Fruit fly (Drosophila melanogaster): ENCODE measurements around the gene Ndc80.

The Ndc80 gene

dm6 chrX:13634254-13634999 lies 22.6 kb upstream of the Ndc80 start (continued):
- TF ChIP-seq CG6276 (GFP tag; optimal IDR thresholded peaks at IDR 0.05): no peak

dm6 chrX:13633298-13633891 lies 21.5 kb upstream of the Ndc80 start:
- peak; percentile 35 for TF ChIP-seq fkh (GFP tag; optimal IDR thresholded peaks at IDR 0.05)
- no peak for TF ChIP-seq acj6 (GFP tag; optimal IDR thresholded peaks at IDR 0.05)

DNA sequence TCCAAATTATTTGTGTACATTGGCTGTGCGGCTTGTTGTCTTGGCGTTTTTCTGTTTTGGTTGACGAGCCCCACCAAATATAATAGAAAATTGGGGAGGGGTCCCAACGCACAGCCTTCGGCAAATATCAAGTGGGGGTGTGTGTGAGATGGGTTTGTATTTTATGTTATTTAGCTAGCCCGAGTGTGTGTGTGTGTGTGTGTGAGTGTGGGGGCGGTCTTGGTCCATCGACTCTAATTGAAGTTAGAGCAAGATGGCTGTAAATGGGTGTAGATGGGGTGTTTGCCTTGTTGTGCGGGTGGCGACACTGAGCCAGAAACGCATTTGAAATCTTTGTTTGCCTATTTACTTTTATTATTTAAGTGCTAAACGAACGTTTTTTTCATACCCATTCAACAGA lies 20.7 kb upstream of the Ndc80 start:
- no peak for TF ChIP-seq CG3032 (tag; optimal IDR thresholded peaks at IDR 0.05)
- TF ChIP-seq fkh (GFP tag; optimal IDR thresholded peaks at IDR 0.05): peak; percentile 78

- TF ChIP-seq esn (GFP tag; optimal IDR thresholded peaks at IDR 0.05) (peak; percentile 66), achi (GFP tag; optimal IDR thresholded peaks at IDR 0.05) (peak; percentile 47), Hr39 (GFP tag; optimal IDR thresholded peaks at IDR 0.05) (peak; percentile 65), Ets96B (tag; optimal IDR thresholded peaks at IDR 0.05) (no peak), Ets21C (GFP tag; optimal IDR thresholded peaks at IDR 0.05) (peak; percentile 36), Met (GFP tag; optimal IDR thresholded peaks at IDR 0.05) (peak; percentile 51), Eip75B (GFP tag; optimal IDR thresholded peaks at IDR 0.05) (peak; percentile 36), CG32006 (GFP tag; optimal IDR thresholded peaks at IDR 0.05) (peak; percentile 43), CG3032 (tag; optimal IDR thresholded peaks at IDR 0.05) (no peak), spab (GFP tag; optimal IDR thresholded peaks at IDR 0.05) (no peak), svp (GFP tag) (peak; percentile 85), Blimp-1 (GFP tag; optimal IDR thresholded peaks at IDR 0.05) (no peak), CG15336 (GFP tag; IDR thresholded peaks at IDR 0.05) (peak; percentile 49; the same call in 1 of the 2 replicates), Sox102F (GFP tag; optimal IDR thresholded peaks at IDR 0.05) (peak; percentile 40), Eip78C (GFP tag) (peak; percentile 78), ss (GFP tag; optimal IDR thresholded peaks at IDR 0.05) (no peak), salr (GFP tag; optimal IDR thresholded peaks at IDR 0.05) (no peak), dsx (GFP tag; optimal IDR thresholded peaks at IDR 0.05; ENCODE audit: poor library complexity, severe bottlenecking) (no peak), CG6854 (GFP tag; optimal IDR thresholded peaks at IDR 0.05) (no peak), Gug (GFP tag; IDR thresholded peaks at IDR 0.05) (no peak), CG16779 (tag; optimal IDR thresholded peaks at IDR 0.05) (no peak), CG11902 (GFP tag; optimal IDR thresholded peaks at IDR 0.05) (no peak), CG31627 (GFP tag; optimal IDR thresholded peaks at IDR 0.05) (peak; percentile 62), CG6808 (GFP tag; optimal IDR thresholded peaks at IDR 0.05) (no peak), CG11294 (GFP tag; IDR thresholded peaks at IDR 0.05) (no peak), Lpt (GFP tag; optimal IDR thresholded peaks at IDR 0.05) (no peak), fkh (GFP tag; optimal IDR thresholded peaks at IDR 0.05) (no peak), CG10631 (GFP tag; optimal IDR thresholded peaks at IDR 0.05) (peak; percentile 21), cyc (GFP tag; optimal IDR thresholded peaks at IDR 0.05) (peak; percentile 58), Hr38 (GFP tag; optimal IDR thresholded peaks at IDR 0.05) (no peak), Sox14 (GFP tag; optimal IDR thresholded peaks at IDR 0.05) (peak; percentile 30), OdsH (GFP tag; optimal IDR thresholded peaks at IDR 0.05) (peak; percentile 48), acj6 (GFP tag; optimal IDR thresholded peaks at IDR 0.05) (peak; percentile 31), CG1621 (tag; optimal IDR thresholded peaks at IDR 0.05) (no peak), eg (GFP tag; IDR thresholded peaks at IDR 0.05) (peak; percentile 52), CG3919 (GFP tag; optimal IDR thresholded peaks at IDR 0.05) (peak; percentile 46), vri (GFP tag; optimal IDR thresholded peaks at IDR 0.05) (peak; percentile 3), net (GFP tag; optimal IDR thresholded peaks at IDR 0.05) (peak; percentile 10), CG6276 (GFP tag; optimal IDR thresholded peaks at IDR 0.05) (no peak), CG9139 (GFP tag; optimal IDR thresholded peaks at IDR 0.05) (no peak), topi (GFP tag; optimal IDR thresholded peaks at IDR 0.05) (peak; percentile 65), CG8119 (GFP tag; IDR thresholded peaks at IDR 0.05) (0 out of 3 replicates have a peak, but pooled peaks have one; percentile 31)
Measured at dm6 chrX:13630290-13630900, 18.5 kb upstream of the Ndc80 start.
